Worm (Caenorhabditis elegans) whole organism, late embryonic: ENCODE data around the gene scyl-1.

Experiments used
- C38D4.7 ChIP-seq: fragments of 200-800 bp; sonication (Bioruptor generic); optimal IDR thresholded peaks from 2 replicates; lab custom pipeline; 2018; ENCODE audit warnings: mild to moderate bottlenecking, missing genetic modification characterization, moderate library complexity, missing compliant biosample characterization
- F13H6.1 ChIP-seq: sonication (generic microtip); optimal IDR thresholded peaks from 2 replicates; lab custom pipeline; 2016; ENCODE audit warnings: missing genetic modification characterization, missing compliant biosample characterization
- K02D7.2 ChIP-seq: sonication (generic microtip); optimal IDR thresholded peaks from 2 replicates; lab custom pipeline; 2017; ENCODE audit warnings: mild to moderate bottlenecking, missing genetic modification characterization, missing compliant biosample characterization
- T23F11.4 ChIP-seq: fragments of 200-800 bp; sonication (Bioruptor generic); optimal IDR thresholded peaks from 2 replicates; lab custom pipeline; 2018; ENCODE audit warnings: mild to moderate bottlenecking, missing genetic modification characterization, missing compliant biosample characterization
- Y22D7AL.16 ChIP-seq: sonication (generic microtip); optimal IDR thresholded peaks from 2 replicates; lab custom pipeline; 2016; ENCODE audit warnings: missing genetic modification characterization, missing compliant biosample characterization
- ama-1 ChIP-seq: fragments of 150-350 bp; optimal IDR thresholded peaks from 2 replicates; lab custom pipeline; 2014
- ceh-18 ChIP-seq: sonication (generic microtip); optimal IDR thresholded peaks from 2 replicates; lab custom pipeline; 2016; ENCODE audit warnings: missing genetic modification characterization, missing compliant biosample characterization
- ceh-24 ChIP-seq: sonication (generic microtip); optimal IDR thresholded peaks from 2 replicates; lab custom pipeline; 2016; ENCODE audit warnings: mild to moderate bottlenecking, missing genetic modification characterization, missing compliant biosample characterization
- ceh-31 ChIP-seq: sonication (generic microtip); optimal IDR thresholded peaks from 2 replicates; lab custom pipeline; 2016; ENCODE audit warnings: missing genetic modification characterization, missing compliant biosample characterization
- ceh-45 ChIP-seq: fragments of 200-800 bp; sonication (Bioruptor generic); IDR thresholded peaks from 2 replicates; pipeline ENCODE4 v1.3.6; 2022; ENCODE audit warnings: missing genetic modification reagents, missing genetic modification characterization, missing compliant biosample characterization
- ceh-6 ChIP-seq: fragments of 200-800 bp; sonication (Bioruptor generic); optimal IDR thresholded peaks from 2 replicates; lab custom pipeline; 2018; ENCODE audit warnings: mild to moderate bottlenecking, missing genetic modification characterization, missing compliant biosample characterization
- ceh-9 ChIP-seq: sonication (generic microtip); optimal IDR thresholded peaks from 2 replicates; lab custom pipeline; 2016; ENCODE audit warnings: mild to moderate bottlenecking, missing genetic modification characterization, inconsistent platforms, missing compliant biosample characterization
- che-1 ChIP-seq: sonication (generic microtip); optimal IDR thresholded peaks from 2 replicates; lab custom pipeline; 2016; ENCODE audit warnings: mild to moderate bottlenecking, missing genetic modification characterization, missing compliant biosample characterization
- dmd-4 ChIP-seq: sonication (generic microtip); optimal IDR thresholded peaks from 2 replicates; lab custom pipeline; 2016; ENCODE audit warnings: borderline replicate concordance, missing genetic modification characterization, missing compliant biosample characterization
- dve-1 ChIP-seq: sonication (generic microtip); optimal IDR thresholded peaks from 2 replicates; lab custom pipeline; 2017; ENCODE audit warnings: antibody characterized with exemption, mild to moderate bottlenecking, missing genetic modification characterization, missing compliant biosample characterization
- elt-2 ChIP-seq: sonication (generic microtip); optimal IDR thresholded peaks from 2 replicates; lab custom pipeline; 2016; ENCODE audit warnings: missing genetic modification reagents, missing genetic modification characterization, missing compliant biosample characterization
- elt-4 ChIP-seq: sonication (generic microtip); optimal IDR thresholded peaks from 2 replicates; lab custom pipeline; 2016; ENCODE audit warnings: missing genetic modification characterization, missing compliant biosample characterization
- eyg-1 ChIP-seq: sonication (generic microtip); optimal IDR thresholded peaks from 2 replicates; lab custom pipeline; 2016; ENCODE audit warnings: missing genotype, missing genetic modification characterization, missing compliant biosample characterization
- fax-1 ChIP-seq: sonication (generic microtip); optimal IDR thresholded peaks from 2 replicates; lab custom pipeline; 2016; ENCODE audit warnings: missing genotype, missing genetic modification characterization, missing compliant biosample characterization
- hlh-30 ChIP-seq: sonication (generic microtip); optimal IDR thresholded peaks from 2 replicates; lab custom pipeline; 2017; ENCODE audit warnings: antibody characterized with exemption, missing genetic modification characterization, missing compliant biosample characterization; ENCODE audit not compliant: insufficient read depth
- hlh-8 ChIP-seq: sonication (generic microtip); optimal IDR thresholded peaks from 2 replicates; lab custom pipeline; 2016; ENCODE audit warnings: missing genotype, missing genetic modification characterization, missing compliant biosample characterization
- mec-3 ChIP-seq: sonication (generic microtip); optimal IDR thresholded peaks from 2 replicates; lab custom pipeline; 2016; ENCODE audit warnings: borderline replicate concordance, missing genetic modification characterization, missing compliant biosample characterization
- nfya-1 ChIP-seq: sonication (generic microtip); optimal IDR thresholded peaks from 2 replicates; lab custom pipeline; 2017; ENCODE audit warnings: missing genetic modification characterization, mild to moderate bottlenecking, missing compliant biosample characterization, antibody characterized with exemption, moderate library complexity
- nhr-11 ChIP-seq: fragments of 150-350 bp; optimal IDR thresholded peaks from 2 replicates; lab custom pipeline; 2014; ENCODE audit warnings: missing biosample characterization, missing genetic modification characterization
- npax-4 ChIP-seq: sonication (generic microtip); optimal IDR thresholded peaks from 2 replicates; lab custom pipeline; 2016; ENCODE audit warnings: missing genetic modification characterization, missing compliant biosample characterization
- pat-9 ChIP-seq: fragments of 200-800 bp; sonication (Bioruptor generic); optimal IDR thresholded peaks from 2 replicates; lab custom pipeline; 2018; ENCODE audit warnings: mild to moderate bottlenecking, missing genetic modification characterization, moderate library complexity, missing compliant biosample characterization
- pax-1 ChIP-seq: fragments of 150-350 bp; optimal IDR thresholded peaks from 2 replicates; lab custom pipeline; 2014; ENCODE audit warnings: missing biosample characterization, missing genetic modification characterization
- pha-2 ChIP-seq: sonication (generic microtip); optimal IDR thresholded peaks from 2 replicates; lab custom pipeline; 2017; ENCODE audit warnings: mild to moderate bottlenecking, missing genetic modification characterization, missing compliant biosample characterization
- pqm-1 ChIP-seq: sonication (generic microtip); optimal IDR thresholded peaks from 2 replicates; lab custom pipeline; 2016; ENCODE audit warnings: missing genetic modification characterization, missing compliant biosample characterization
- pros-1 ChIP-seq: fragments of 150-350 bp; optimal IDR thresholded peaks from 2 replicates; lab custom pipeline; 2014; ENCODE audit warnings: missing biosample characterization, missing genetic modification reagents, missing genetic modification characterization
- sox-4 ChIP-seq: sonication (generic microtip); optimal IDR thresholded peaks from 2 replicates; lab custom pipeline; 2017; ENCODE audit warnings: mild to moderate bottlenecking, missing genetic modification characterization, inconsistent platforms, missing compliant biosample characterization
- syd-9 ChIP-seq: sonication (generic microtip); optimal IDR thresholded peaks from 2 replicates; lab custom pipeline; 2016; ENCODE audit warnings: mild to moderate bottlenecking, missing genetic modification characterization, moderate library complexity, missing compliant biosample characterization
- tbx-7 ChIP-seq: sonication (generic microtip); optimal IDR thresholded peaks from 2 replicates; lab custom pipeline; 2016; ENCODE audit warnings: missing genotype, missing genetic modification characterization, missing compliant biosample characterization
- unc-3 ChIP-seq, 2 experiments: fragments of 200-800 bp in 1 of 2; sonication (Bioruptor generic) in 1 of 2; sonication (generic microtip) in 1 of 2; conservative IDR thresholded peaks in 1 of 2; optimal IDR thresholded peaks in 1 of 2; 2 replicates each; pipeline versions ENCODE4 v1.3.6 to Lab custom; 2016 to 2022; ENCODE audit warnings: missing compliant biosample characterization in 2 of 2, missing genetic modification characterization in 2 of 2, missing genetic modification reagents in 1 of 2
- unc-55 ChIP-seq: sonication (generic microtip); optimal IDR thresholded peaks from 2 replicates; lab custom pipeline; 2017; ENCODE audit warnings: missing biosample characterization, missing genetic modification reagents, missing genetic modification characterization
- ztf-16 ChIP-seq: sonication (generic microtip); optimal IDR thresholded peaks from 2 replicates; lab custom pipeline; 2017; ENCODE audit warnings: missing genetic modification characterization, missing compliant biosample characterization

scyl-1 gene

ce11 chrV:13043195-13043762, 1.8 kb upstream of the scyl-1 start, which contains the start of gene lap-2:
Gene lap-2 (plus strand): TSS chrV:13043712.
- TF ChIP-seq elt-2 (tag; lab: Kevin White, UChicago) (peak; percentile 56), ama-1 (no peak), unc-55 (GFP tag; lab: Kevin White, UChicago) (peak; percentile 31)

ce11 chrV:13036466-13036865, 5.1 kb downstream of the scyl-1 start, which contains the start of gene W07G4.2:
Gene W07G4.2 (minus strand): TSS chrV:13036566.
- no peak for TF ChIP-seq ceh-45 (GFP tag; lab: Robert Waterston, UW)
- no peak for TF ChIP-seq unc-3 (GFP tag; conservative IDR thresholded peaks at IDR 0.05; lab: Robert Waterston, UW)
- TF ChIP-seq unc-3 (tag; optimal IDR thresholded peaks at IDR 0.05; lab: Kevin White, UChicago): no peak
- TF ChIP-seq C38D4.7 (GFP tag; lab: Kevin White, UChicago): no peak
- TF ChIP-seq pqm-1: no peak
- no peak for TF ChIP-seq F13H6.1
- no peak for TF ChIP-seq nfya-1 (tag; lab: Kevin White, UChicago)
- no peak for TF ChIP-seq K02D7.2 (tag; lab: Kevin White, UChicago)
- no peak for TF ChIP-seq mec-3 (tag; lab: Kevin White, UChicago)
- no peak for TF ChIP-seq npax-4
- TF ChIP-seq hlh-8 (tag; lab: Kevin White, UChicago): no peak
- TF ChIP-seq hlh-30 (tag; lab: Kevin White, UChicago): no peak
- no peak for TF ChIP-seq ceh-24
- TF ChIP-seq eyg-1 (tag; lab: Kevin White, UChicago): no peak
- no peak for TF ChIP-seq pat-9
- TF ChIP-seq dmd-4 (tag; lab: Kevin White, UChicago): no peak

- TF ChIP-seq che-1 (tag; lab: Kevin White, UChicago): no peak
- TF ChIP-seq ceh-31 (tag; lab: Kevin White, UChicago): no peak
- TF ChIP-seq elt-4 (tag; lab: Kevin White, UChicago): no peak
- no peak for TF ChIP-seq nfya-1 (tag; lab: Kevin White, UChicago)
- no peak for TF ChIP-seq hlh-8 (tag; lab: Kevin White, UChicago)
- TF ChIP-seq Y22D7AL.16: no peak
- no peak for TF ChIP-seq nhr-11 (tag; lab: Kevin White, UChicago)
- no peak for TF ChIP-seq hlh-30 (tag; lab: Kevin White, UChicago)
- TF ChIP-seq ama-1: no peak
- TF ChIP-seq pax-1 (tag; lab: Kevin White, UChicago): no peak
- no peak for TF ChIP-seq T23F11.4 (GFP tag; lab: Kevin White, UChicago)
- no peak for TF ChIP-seq unc-3 (GFP tag; conservative IDR thresholded peaks at IDR 0.05; lab: Robert Waterston, UW)
- no peak for TF ChIP-seq unc-3 (tag; optimal IDR thresholded peaks at IDR 0.05; lab: Kevin White, UChicago)
- TF ChIP-seq K02D7.2 (tag; lab: Kevin White, UChicago): no peak
- TF ChIP-seq ztf-16 (tag; lab: Kevin White, UChicago): no peak
- TF ChIP-seq ceh-6 (GFP tag; lab: Kevin White, UChicago): no peak
- no peak for TF ChIP-seq tbx-7 (tag; lab: Kevin White, UChicago)
- TF ChIP-seq sox-4: no peak
- TF ChIP-seq mec-3 (tag; lab: Kevin White, UChicago): no peak
- no peak for TF ChIP-seq ceh-9 (tag; lab: Kevin White, UChicago)
- no peak for TF ChIP-seq dmd-4 (tag; lab: Kevin White, UChicago)
These were observed 6.9 kb downstream of the scyl-1 start, which contains the start of gene W07G4.7 for ce11 chrV:13034604-13035003. Gene W07G4.7 (minus strand): TSS chrV:13034704.

ce11 chrV:13033223-13033622, 8.3 kb downstream of the scyl-1 start, which contains the start of gene W07G4.1:
Gene W07G4.1 (plus strand): TSS chrV:13033523.
- no peak for TF ChIP-seq pha-2
- TF ChIP-seq syd-9 (tag; lab: Kevin White, UChicago): no peak
- no peak for TF ChIP-seq elt-4 (tag; lab: Kevin White, UChicago)
- no peak for TF ChIP-seq dve-1
- no peak for TF ChIP-seq unc-3 (GFP tag; conservative IDR thresholded peaks at IDR 0.05; lab: Robert Waterston, UW)
- TF ChIP-seq unc-3 (tag; optimal IDR thresholded peaks at IDR 0.05; lab: Kevin White, UChicago): no peak
- TF ChIP-seq ceh-18 (tag; lab: Kevin White, UChicago): no peak
- TF ChIP-seq ama-1: no peak
- no peak for TF ChIP-seq pros-1
- TF ChIP-seq fax-1 (tag; lab: Kevin White, UChicago): no peak
- TF ChIP-seq pat-9: no peak
